Worm (Caenorhabditis elegans) whole organism, L2 larva: ENCODE data around the gene F47B8.14.
A peak's percentile ranks its signal among the peaks of the same experiment; 100 is the strongest.
"Not testable (repeated sequence)": the region's sequence is repeated elsewhere in the genome, so short reads cannot be mapped to it uniquely, and the experiment has no call there.

Experiments
- C34F6.9 ChIP-seq: fragments of 150-350 bp; optimal IDR thresholded peaks from 2 replicates; lab custom pipeline; 2014; ENCODE audit warnings: missing biosample characterization, missing genetic modification characterization
- F13H6.1 ChIP-seq: sonication (generic microtip); optimal IDR thresholded peaks from 2 replicates; lab custom pipeline; 2016; ENCODE audit warnings: missing genetic modification characterization, missing compliant biosample characterization
- R02D3.7 ChIP-seq: fragments of 150-350 bp; optimal IDR thresholded peaks from 2 replicates; lab custom pipeline; 2014; ENCODE audit warnings: missing biosample characterization, missing genetic modification characterization
- Y55F3AM.14 ChIP-seq: fragments of 200-800 bp; sonication (Bioruptor generic); optimal IDR thresholded peaks from 2 replicates; lab custom pipeline; 2018; ENCODE audit warnings: mild to moderate bottlenecking, missing genetic modification characterization, missing compliant biosample characterization
- ZK546.5 ChIP-seq: sonication (generic microtip); optimal IDR thresholded peaks from 2 replicates; lab custom pipeline; 2017; ENCODE audit warnings: missing biosample characterization, missing genetic modification characterization
- alr-1 ChIP-seq: fragments of 150-350 bp; optimal IDR thresholded peaks from 2 replicates; lab custom pipeline; 2014; ENCODE audit warnings: missing biosample characterization, missing genetic modification characterization
- aly-2 ChIP-seq: fragments of 150-350 bp; optimal IDR thresholded peaks from 2 replicates; lab custom pipeline; 2014; ENCODE audit warnings: missing biosample characterization, missing genetic modification characterization
- ama-1 ChIP-seq: fragments of 150-350 bp; optimal IDR thresholded peaks from 2 replicates; lab custom pipeline; 2018; ENCODE audit warnings: inconsistent platforms
- blmp-1 ChIP-seq: sonication (generic microtip); optimal IDR thresholded peaks from 2 replicates; lab custom pipeline; 2017; ENCODE audit warnings: missing genetic modification characterization, mild to moderate bottlenecking, missing compliant biosample characterization, antibody characterized with exemption, moderate library complexity; ENCODE audit not compliant: insufficient read depth
- dmd-4 ChIP-seq: sonication (generic microtip); optimal IDR thresholded peaks from 2 replicates; lab custom pipeline; 2017; ENCODE audit warnings: missing biosample characterization, missing genetic modification characterization
- egl-27 ChIP-seq: sonication (generic microtip); optimal IDR thresholded peaks from 3 replicates; lab custom pipeline; 2017; ENCODE audit warnings: missing biosample characterization, missing genetic modification reagents, missing genetic modification characterization
- elt-3 ChIP-seq: sonication (generic microtip); optimal IDR thresholded peaks from 2 replicates; lab custom pipeline; 2017; ENCODE audit warnings: missing biosample characterization, missing genetic modification characterization
- fos-1 ChIP-seq: fragments of 150-350 bp; optimal IDR thresholded peaks from 2 replicates; lab custom pipeline; 2014; ENCODE audit warnings: missing biosample characterization, missing genetic modification characterization
- gmeb-1 ChIP-seq: fragments of 150-350 bp; optimal IDR thresholded peaks from 2 replicates; lab custom pipeline; 2014; ENCODE audit warnings: missing biosample characterization, missing genetic modification characterization
- lin-11 ChIP-seq: fragments of 150-350 bp; sonication (generic microtip); optimal IDR thresholded peaks from 2 replicates; lab custom pipeline; 2014; ENCODE audit warnings: missing biosample characterization, missing genetic modification characterization, inconsistent platforms, mixed read lengths
- lin-13 ChIP-seq: fragments of 150-350 bp; optimal IDR thresholded peaks from 2 replicates; lab custom pipeline; 2014; ENCODE audit warnings: missing biosample characterization, missing genetic modification reagents, missing genetic modification characterization
- lin-39 ChIP-seq: fragments of 150-350 bp; optimal IDR thresholded peaks from 2 replicates; lab custom pipeline; 2014; ENCODE audit warnings: missing biosample characterization, missing genetic modification reagents, missing genetic modification characterization
- mbf-1 ChIP-seq: sonication (generic microtip); optimal IDR thresholded peaks from 2 replicates; lab custom pipeline; 2017; ENCODE audit warnings: missing biosample characterization, missing genetic modification characterization
- nhr-11 ChIP-seq: fragments of 150-350 bp; optimal IDR thresholded peaks from 2 replicates; lab custom pipeline; 2014; ENCODE audit warnings: missing biosample characterization, missing genetic modification characterization
- nhr-12 ChIP-seq: fragments of 150-350 bp; optimal IDR thresholded peaks from 2 replicates; lab custom pipeline; 2014; ENCODE audit warnings: missing biosample characterization, missing genetic modification characterization
- nhr-129 ChIP-seq: fragments of 150-350 bp; optimal IDR thresholded peaks from 2 replicates; lab custom pipeline; 2014; ENCODE audit warnings: missing biosample characterization, missing genetic modification characterization
- nhr-21 ChIP-seq: fragments of 150-350 bp; optimal IDR thresholded peaks from 2 replicates; lab custom pipeline; 2014; ENCODE audit warnings: missing biosample characterization, missing genetic modification characterization
- nhr-23 ChIP-seq: fragments of 150-350 bp; optimal IDR thresholded peaks from 2 replicates; lab custom pipeline; 2014; ENCODE audit warnings: missing biosample characterization, missing genetic modification reagents, missing genetic modification characterization
- nhr-237 ChIP-seq: fragments of 150-350 bp; optimal IDR thresholded peaks from 2 replicates; lab custom pipeline; 2014; ENCODE audit warnings: missing biosample characterization, missing genetic modification characterization
- nhr-25 ChIP-seq: fragments of 150-350 bp; sonication (generic microtip); optimal IDR thresholded peaks from 3 replicates; lab custom pipeline; 2014; ENCODE audit warnings: missing biosample characterization, missing genetic modification characterization
- nhr-6 ChIP-seq: fragments of 150-350 bp; optimal IDR thresholded peaks from 2 replicates; lab custom pipeline; 2014; ENCODE audit warnings: missing biosample characterization, missing genetic modification characterization
- peb-1 ChIP-seq: fragments of 150-350 bp; optimal IDR thresholded peaks from 2 replicates; lab custom pipeline; 2014; ENCODE audit warnings: missing biosample characterization, missing genetic modification characterization
- sem-4 ChIP-seq: fragments of 150-350 bp; optimal IDR thresholded peaks from 2 replicates; lab custom pipeline; 2014; ENCODE audit warnings: missing biosample characterization, missing genetic modification reagents, missing genetic modification characterization
- sma-9 ChIP-seq, 2 experiments: fragments of 150-350 bp in 1 of 2; sonication (generic microtip) in 1 of 2; optimal IDR thresholded peaks; 2 replicates each; lab custom pipeline; 2014 to 2016; ENCODE audit warnings: missing genetic modification characterization in 2 of 2, mild to moderate bottlenecking in 1 of 2, missing biosample characterization in 1 of 2, missing compliant biosample characterization in 1 of 2, missing genetic modification reagents in 1 of 2, moderate library complexity in 1 of 2
- unc-62 ChIP-seq: fragments of 150-350 bp; optimal IDR thresholded peaks from 2 replicates; lab custom pipeline; 2014; ENCODE audit warnings: missing biosample characterization, missing genetic modification reagents, missing genetic modification characterization
- zag-1 ChIP-seq: fragments of 150-350 bp; optimal IDR thresholded peaks from 2 replicates; lab custom pipeline; 2014; ENCODE audit warnings: missing biosample characterization, missing genetic modification characterization
- ztf-11 ChIP-seq: sonication (generic microtip); optimal IDR thresholded peaks from 2 replicates; lab custom pipeline; 2017; ENCODE audit warnings: missing biosample characterization, missing genetic modification characterization
- ztf-4 ChIP-seq: fragments of 150-350 bp; optimal IDR thresholded peaks from 2 replicates; lab custom pipeline; 2014; ENCODE audit warnings: missing biosample characterization, missing genetic modification characterization

The F47B8.14 gene

ce11 chrV:14294396-14294795, 25.9 kb upstream of the F47B8.14 start, which contains the start of gene F14D7.9:
Gene F14D7.9 (plus strand): TSS chrV:14294696.
- TF ChIP-seq peb-1 (no peak), mbf-1 (tag; lab: Kevin White, UChicago) (no peak), nhr-237 (tag; lab: Kevin White, UChicago) (no peak), ztf-11 (tag; lab: Kevin White, UChicago) (no peak), ama-1 (lab: Kevin White, UChicago) (no peak), ztf-4 (no peak), ZK546.5 (tag; lab: Kevin White, UChicago) (no peak), Y55F3AM.14 (GFP tag; lab: Kevin White, UChicago) (no peak), nhr-25 (tag; lab: Kevin White, UChicago) (no peak), alr-1 (no peak), lin-39 (no peak), nhr-12 (no peak), sem-4 (tag; lab: Kevin White, UChicago) (no peak), unc-62 (GFP tag; lab: Kevin White, UChicago) (no peak), elt-3 (tag; lab: Kevin White, UChicago) (no peak), C34F6.9 (tag; lab: Kevin White, UChicago) (no peak), fos-1 (tag; lab: Kevin White, UChicago) (no peak), zag-1 (tag; lab: Kevin White, UChicago) (no peak), nhr-21 (tag; lab: Kevin White, UChicago) (no peak)

ce11 chrV:14296499-14296898, 23.8 kb upstream of the F47B8.14 start, which contains the start of gene F14D7.3:
Gene F14D7.3 (plus strand): TSS chrV:14296799.
- TF ChIP-seq nhr-6 (tag; lab: Kevin White, UChicago) (no peak), F13H6.1 (tag; lab: Kevin White, UChicago) (no peak), nhr-12 (no peak), nhr-237 (tag; lab: Kevin White, UChicago) (no peak), nhr-25 (tag; lab: Kevin White, UChicago) (no peak), nhr-23 (tag; lab: Kevin White, UChicago) (no peak), blmp-1 (tag; lab: Kevin White, UChicago) (no peak), gmeb-1 (tag; lab: Kevin White, UChicago) (no peak), fos-1 (tag; lab: Kevin White, UChicago) (no peak), aly-2 (tag; lab: Kevin White, UChicago) (no peak)

ce11 chrV:14299569-14300064, 20.7 kb upstream of the F47B8.14 start, which contains the start of the genes spig-3 and F14D7.12:
Gene spig-3 (minus strand): TSS chrV:14299669.
Gene F14D7.12 (plus strand): TSS chrV:14300014.
- TF ChIP-seq sma-9 (GFP tag; optimal IDR thresholded peaks at IDR 0.05; lab: Kevin White, UChicago): no peak
- TF ChIP-seq sma-9 (tag; optimal IDR thresholded peaks at IDR 0.05; lab: Kevin White, UChicago): no peak
- TF ChIP-seq ZK546.5 (tag; lab: Kevin White, UChicago): no peak
- TF ChIP-seq egl-27: no peak
- no peak for TF ChIP-seq gmeb-1 (tag; lab: Kevin White, UChicago)
- TF ChIP-seq R02D3.7 (tag; lab: Kevin White, UChicago): no peak
- TF ChIP-seq dmd-4: no peak
- no peak for TF ChIP-seq C34F6.9 (tag; lab: Kevin White, UChicago)
- TF ChIP-seq unc-62 (GFP tag; lab: Kevin White, UChicago): no peak
- no peak for TF ChIP-seq nhr-11
- TF ChIP-seq sem-4 (tag; lab: Kevin White, UChicago): no peak
- no peak for TF ChIP-seq nhr-129 (tag; lab: Kevin White, UChicago)

- TF ChIP-seq lin-13 (GFP tag; lab: Kevin White, UChicago) (no peak), fos-1 (tag; lab: Kevin White, UChicago) (peak; percentile 52), lin-11 (tag; lab: Kevin White, UChicago) (no peak), ztf-4 (no peak), unc-62 (GFP tag; lab: Kevin White, UChicago) (no peak), gmeb-1 (tag; lab: Kevin White, UChicago) (no peak), R02D3.7 (tag; lab: Kevin White, UChicago) (no peak), nhr-129 (tag; lab: Kevin White, UChicago) (no peak)
These were observed 19.3 kb upstream of the F47B8.14 start, which contains the start of gene F14D7.6 for ce11 chrV:14301076-14301475. Gene F14D7.6 (plus strand): TSS chrV:14301413.

DNA sequence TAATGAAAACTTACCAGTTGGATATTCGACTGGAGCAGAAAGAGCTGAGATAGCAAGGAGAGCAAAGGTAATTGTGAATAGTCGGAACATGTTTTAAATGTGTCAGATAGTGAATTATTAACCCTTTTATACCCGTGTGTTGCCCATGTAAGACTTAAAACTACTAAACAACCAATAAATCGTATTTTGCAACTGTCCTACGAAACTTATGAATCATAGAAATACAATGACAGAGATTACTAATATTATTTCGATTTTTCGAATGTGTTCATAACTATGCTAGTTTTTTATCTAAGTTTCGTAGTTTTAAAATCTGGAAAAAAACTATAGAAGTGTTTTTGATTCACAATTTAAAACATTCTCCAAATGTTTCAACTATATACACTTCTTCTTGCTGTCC, 13.6 kb upstream of the F47B8.14 start, which contains the start of gene spig-4:
Gene spig-4 (minus strand): TSS at position 101 of the 400 bp plus-strand sequence.
- not testable (repeated sequence) for TF ChIP-seq nhr-21, blmp-1, C34F6.9 (tag; lab: Kevin White, UChicago)
- TF ChIP-seq, all 48 proteins: peak for 0; not testable (repeated sequence) for 48
